Worm (Caenorhabditis elegans): ENCODE results near the gene F15D4.4.

DNA sequence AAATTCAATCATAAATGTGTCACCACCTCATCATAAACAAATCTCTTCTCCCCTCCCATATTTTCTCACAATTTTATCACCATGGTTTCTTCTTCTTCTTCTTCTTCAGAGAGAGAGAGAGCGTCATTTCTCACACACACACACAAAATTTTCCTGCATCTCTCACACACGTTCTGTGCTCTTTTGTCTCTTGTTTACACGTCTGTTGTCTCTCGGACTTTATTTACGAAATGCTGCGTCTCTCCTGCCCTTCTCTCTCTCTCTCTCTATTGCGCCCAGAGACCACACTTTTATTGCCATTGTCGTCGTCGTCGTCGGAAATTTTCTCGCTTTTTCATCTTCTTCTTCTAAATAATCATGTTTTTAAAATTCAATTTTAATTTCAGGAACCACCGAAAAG lies 47.8 kb downstream of the F15D4.4 start, which contains the start of gene lec-1:
- TF ChIP-seq elt-3 (tag; optimal IDR thresholded peaks at IDR 0.05) = no peak
- TF ChIP-seq lsy-2 (tag; optimal IDR thresholded peaks at IDR 0.05) = no peak
- no peak for TF ChIP-seq nhr-12 (tag; optimal IDR thresholded peaks at IDR 0.05)
- no peak for TF ChIP-seq mab-5 (tag; optimal IDR thresholded peaks at IDR 0.05)
- TF ChIP-seq nhr-76 (tag; optimal IDR thresholded peaks at IDR 0.05) = no peak
